Fruit fly (Drosophila melanogaster) whole organism, embryonic: Measurements from ENCODE around the gene Lamp1.

Experiments used
- Adf1 ChIP-seq: fragments of 200-800 bp; sonication (Bioruptor generic); IDR thresholded peaks from 2 replicates; pipeline ENCODE4 v1.3.6; 2022; ENCODE audit warnings: missing biosample characterization, missing genetic modification characterization
- Atf6 ChIP-seq: fragments of 200-800 bp; sonication (Bioruptor generic); IDR thresholded peaks from 2 replicates; pipeline ENCODE4 v1.3.6; 2022; ENCODE audit warnings: missing biosample characterization, missing genetic modification characterization
- B-H1 ChIP-seq: fragments of 200-800 bp; sonication (Bioruptor generic); IDR thresholded peaks from 3 replicates; pipeline ENCODE4 v1.3.6; 2022; ENCODE audit warnings: missing biosample characterization, missing genetic modification characterization
- CG10274 ChIP-seq: fragments of 200-800 bp; sonication (Bioruptor generic); optimal IDR thresholded peaks from 3 replicates; lab custom pipeline; 2017; ENCODE audit warnings: missing biosample characterization, mild to moderate bottlenecking, missing genetic modification characterization
- CG10366 ChIP-seq: fragments of 200-800 bp; sonication (Bioruptor generic); IDR thresholded peaks from 2 replicates; pipeline ENCODE4 v1.3.6; 2022; ENCODE audit warnings: missing biosample characterization, missing genetic modification characterization
- CG10431 ChIP-seq: fragments of 200-800 bp; sonication (Bioruptor generic); optimal IDR thresholded peaks from 3 replicates; lab custom pipeline; 2018; ENCODE audit warnings: missing biosample characterization, mild to moderate bottlenecking, missing genetic modification characterization
- CG10543 ChIP-seq: fragments of 200-800 bp; sonication (Bioruptor generic); optimal IDR thresholded peaks from 3 replicates; lab custom pipeline; 2017; ENCODE audit warnings: missing biosample characterization, mild to moderate bottlenecking, missing genetic modification characterization, moderate library complexity
- CG11696 ChIP-seq: fragments of 200-800 bp; sonication (Bioruptor generic); IDR thresholded peaks from 2 replicates; pipeline ENCODE4 v1.3.6; 2022; ENCODE audit warnings: missing biosample characterization, missing genetic modification characterization
- CG12391 ChIP-seq: fragments of 200-800 bp; sonication (Bioruptor generic); optimal IDR thresholded peaks from 3 replicates; lab custom pipeline; 2018; ENCODE audit warnings: missing biosample characterization, mild to moderate bottlenecking, missing genetic modification characterization, moderate library complexity
- CG14965 ChIP-seq: fragments of 200-800 bp; sonication (Bioruptor generic); optimal IDR thresholded peaks from 2 replicates; lab custom pipeline; 2016; ENCODE audit warnings: missing biosample characterization, missing genetic modification characterization, borderline replicate concordance
- CG1647 ChIP-seq: fragments of 200-800 bp; sonication (Bioruptor generic); optimal IDR thresholded peaks from 3 replicates; lab custom pipeline; 2016; ENCODE audit warnings: missing biosample characterization, missing genetic modification characterization
- CG17328 ChIP-seq: fragments of 200-800 bp; sonication (Bioruptor generic); IDR thresholded peaks from 2 replicates; pipeline ENCODE4 v1.3.6; 2022; ENCODE audit warnings: missing biosample characterization, missing genetic modification characterization
- CG17361 ChIP-seq: fragments of 200-800 bp; sonication (Bioruptor generic); IDR thresholded peaks from 3 replicates; pipeline ENCODE4 v1.3.6; 2022; ENCODE audit warnings: missing biosample characterization, missing genetic modification characterization
- CG18011 ChIP-seq: fragments of 200-800 bp; sonication (Bioruptor generic); optimal IDR thresholded peaks from 2 replicates; lab custom pipeline; 2017; ENCODE audit warnings: missing biosample characterization, missing genetic modification characterization, mild to moderate bottlenecking, moderate library complexity, missing genotype
- CG3726 ChIP-seq: fragments of 200-800 bp; sonication (Bioruptor generic); IDR thresholded peaks from 3 replicates; pipeline ENCODE4, ENCODE4 v1.3.6; 2022; ENCODE audit warnings: missing biosample characterization, missing genetic modification characterization
- CG3995 ChIP-seq: fragments of 200-800 bp; sonication (Bioruptor generic); optimal IDR thresholded peaks from 3 replicates; lab custom pipeline; 2016; ENCODE audit warnings: missing biosample characterization, missing genetic modification characterization
- CG4282 ChIP-seq: fragments of 200-800 bp; sonication (Bioruptor generic); optimal IDR thresholded peaks from 2 replicates; lab custom pipeline; 2016; ENCODE audit warnings: missing biosample characterization, missing genetic modification characterization
- CG43689 ChIP-seq: fragments of 200-800 bp; sonication (Bioruptor generic); IDR thresholded peaks from 2 replicates; pipeline ENCODE4 v1.3.6; 2022; ENCODE audit warnings: missing biosample characterization, missing genetic modification characterization
- CG4424 ChIP-seq: fragments of 200-800 bp; sonication (Bioruptor generic); optimal IDR thresholded peaks from 3 replicates; lab custom pipeline; 2016; ENCODE audit warnings: missing biosample characterization, missing genetic modification characterization
- CG6654 ChIP-seq: fragments of 200-800 bp; sonication (Bioruptor generic); optimal IDR thresholded peaks from 2 replicates; lab custom pipeline; 2017; ENCODE audit warnings: missing biosample characterization, mild to moderate bottlenecking, missing genetic modification characterization
- CG7556 ChIP-seq: fragments of 200-800 bp; sonication (Bioruptor generic); optimal IDR thresholded peaks from 2 replicates; lab custom pipeline; 2017; ENCODE audit warnings: missing biosample characterization, mild to moderate bottlenecking, missing genetic modification characterization
- Camta ChIP-seq: fragments of 200-800 bp; sonication (Bioruptor generic); optimal IDR thresholded peaks from 2 replicates; lab custom pipeline; 2016; ENCODE audit warnings: missing biosample characterization, missing genetic modification characterization
- D19A ChIP-seq: fragments of 200-800 bp; optimal IDR thresholded peaks from 3 replicates; lab custom pipeline; 2019; ENCODE audit warnings: missing biosample characterization, mild to moderate bottlenecking, missing genetic modification characterization, moderate library complexity
- Hmx ChIP-seq: fragments of 200-800 bp; sonication (Bioruptor generic); optimal IDR thresholded peaks from 2 replicates; lab custom pipeline; 2016; ENCODE audit warnings: missing biosample characterization, missing genetic modification characterization
- Nf-YC ChIP-seq: fragments of 200-800 bp; optimal IDR thresholded peaks from 3 replicates; lab custom pipeline; 2019; ENCODE audit warnings: missing biosample characterization, mild to moderate bottlenecking, missing genetic modification characterization, moderate library complexity
- Optix ChIP-seq: fragments of 200-800 bp; sonication (Bioruptor generic); IDR thresholded peaks from 3 replicates; pipeline ENCODE4 v1.3.6; 2022; ENCODE audit warnings: missing biosample characterization, missing genetic modification characterization
- Pdp1 ChIP-seq, 2 experiments: fragments of 200-800 bp; sonication (Bioruptor generic); optimal IDR thresholded peaks; 3 replicates each; lab custom pipeline; 2016; ENCODE audit warnings: missing biosample characterization in 2 of 2, missing genetic modification characterization in 2 of 2, mild to moderate bottlenecking in 1 of 2, moderate library complexity in 1 of 2
- ab ChIP-seq: fragments of 200-800 bp; sonication (Bioruptor generic); optimal IDR thresholded peaks from 2 replicates; lab custom pipeline; 2016; ENCODE audit warnings: missing biosample characterization, missing genetic modification characterization
- abd-A ChIP-seq: fragments of 200-800 bp; sonication (Bioruptor generic); optimal IDR thresholded peaks from 3 replicates; lab custom pipeline; 2019; ENCODE audit warnings: missing biosample characterization, mild to moderate bottlenecking, missing genetic modification characterization, moderate library complexity
- br ChIP-seq: fragments of >200 bp; optimal IDR thresholded peaks from 2 replicates; lab custom pipeline; 2017
- btn ChIP-seq: fragments of 200-800 bp; sonication (Bioruptor generic); optimal IDR thresholded peaks from 2 replicates; lab custom pipeline; 2016; ENCODE audit warnings: missing biosample characterization, missing genetic modification characterization
- caup ChIP-seq: fragments of 200-800 bp; sonication (Bioruptor generic); optimal IDR thresholded peaks from 3 replicates; lab custom pipeline; 2017; ENCODE audit warnings: missing biosample characterization, mild to moderate bottlenecking, missing genetic modification characterization, moderate library complexity; ENCODE audit not compliant: severe bottlenecking
- danr ChIP-seq: fragments of 200-800 bp; sonication (Bioruptor generic); IDR thresholded peaks from 2 replicates; pipeline ENCODE4 v1.3.6; 2022; ENCODE audit warnings: missing biosample characterization, missing genetic modification characterization
- dmrt99B ChIP-seq: fragments of 200-800 bp; sonication (Bioruptor generic); optimal IDR thresholded peaks from 2 replicates; lab custom pipeline; 2018; ENCODE audit warnings: missing biosample characterization, mild to moderate bottlenecking, missing genetic modification characterization, moderate library complexity
- fd3F ChIP-seq: fragments of 200-800 bp; sonication (Bioruptor generic); optimal IDR thresholded peaks from 2 replicates; lab custom pipeline; 2018; ENCODE audit warnings: missing biosample characterization, mild to moderate bottlenecking, missing genetic modification characterization, moderate library complexity
- gce ChIP-seq: fragments of 200-800 bp; sonication (Bioruptor generic); IDR thresholded peaks from 3 replicates; pipeline ENCODE4 v1.3.6; 2022; ENCODE audit warnings: missing biosample characterization, missing genetic modification characterization
- gsb-n ChIP-seq: fragments of 200-800 bp; sonication (Bioruptor generic); optimal IDR thresholded peaks from 3 replicates; lab custom pipeline; 2018; ENCODE audit warnings: missing biosample characterization, mild to moderate bottlenecking, missing genetic modification characterization
- ham ChIP-seq: fragments of 200-800 bp; sonication (Bioruptor generic); IDR thresholded peaks from 2 replicates; pipeline ENCODE4 v1.3.6; 2022; ENCODE audit warnings: missing biosample characterization, missing genetic modification characterization
- hkb ChIP-seq, 2 experiments: fragments of 200-800 bp in 1 of 2; fragments of >200 bp in 1 of 2; sonication (Bioruptor generic) in 1 of 2; IDR thresholded peaks in 1 of 2; optimal IDR thresholded peaks in 1 of 2; 2 replicates each; pipeline versions ENCODE4 v1.3.6 to Lab custom; 2017 to 2022; ENCODE audit warnings: missing biosample characterization in 1 of 2, missing genetic modification characterization in 1 of 2
- ken ChIP-seq: fragments of 200-800 bp; sonication (Bioruptor generic); IDR thresholded peaks from 3 replicates; pipeline ENCODE4 v1.3.6; 2022; ENCODE audit warnings: missing biosample characterization, missing genetic modification characterization
- oc ChIP-seq: fragments of 200-800 bp; sonication (Bioruptor generic); optimal IDR thresholded peaks from 2 replicates; lab custom pipeline; 2018; ENCODE audit warnings: missing biosample characterization, mild to moderate bottlenecking, missing genetic modification characterization, moderate library complexity
- p53 ChIP-seq: fragments of 200-800 bp; sonication (Bioruptor generic); optimal IDR thresholded peaks from 2 replicates; lab custom pipeline; 2016; ENCODE audit warnings: missing biosample characterization, missing genetic modification characterization
- pros ChIP-seq: fragments of 200-800 bp; sonication (Bioruptor generic); optimal IDR thresholded peaks from 3 replicates; lab custom pipeline; 2019; ENCODE audit warnings: missing biosample characterization, mild to moderate bottlenecking, missing genetic modification characterization, moderate library complexity
- rib ChIP-seq: fragments of 200-800 bp; sonication (Bioruptor generic); IDR thresholded peaks from 2 replicates; pipeline ENCODE4 v1.3.6; 2022; ENCODE audit warnings: missing biosample characterization, missing genetic modification characterization
- row ChIP-seq: fragments of 200-800 bp; sonication (Bioruptor generic); IDR thresholded peaks from 3 replicates; pipeline ENCODE4 v1.3.6; 2022; ENCODE audit warnings: missing biosample characterization, missing genetic modification characterization
- slou ChIP-seq: fragments of 200-800 bp; sonication (Bioruptor generic); optimal IDR thresholded peaks from 3 replicates; lab custom pipeline; 2016; ENCODE audit warnings: missing biosample characterization, missing genetic modification characterization
- so ChIP-seq: fragments of 200-800 bp; sonication (Bioruptor generic); IDR thresholded peaks from 3 replicates; pipeline ENCODE4 v1.3.6; 2022; ENCODE audit warnings: missing biosample characterization, missing genetic modification characterization
- tgo ChIP-seq: fragments of 200-800 bp; sonication (Bioruptor generic); IDR thresholded peaks from 3 replicates; pipeline ENCODE4 v1.3.6; 2022; ENCODE audit warnings: missing biosample characterization, missing genetic modification characterization
- trem ChIP-seq: fragments of 200-800 bp; optimal IDR thresholded peaks from 3 replicates; lab custom pipeline; 2019; ENCODE audit warnings: missing biosample characterization, mild to moderate bottlenecking, missing genetic modification characterization, moderate library complexity
- wek ChIP-seq: fragments of 200-800 bp; sonication (Bioruptor generic); optimal IDR thresholded peaks from 3 replicates; lab custom pipeline; 2018; ENCODE audit warnings: missing biosample characterization, mild to moderate bottlenecking, missing genetic modification characterization, moderate library complexity
- yki ChIP-seq: fragments of >200 bp; optimal IDR thresholded peaks from 3 replicates; lab custom pipeline; 2018
- zen ChIP-seq: fragments of 200-800 bp; sonication (Bioruptor generic); optimal IDR thresholded peaks from 3 replicates; lab custom pipeline; 2018; ENCODE audit warnings: missing biosample characterization, mild to moderate bottlenecking, missing genetic modification characterization, moderate library complexity

Lamp1 gene

dm6 chr2L:21573226-21573791, at the start of gene Lamp1 (continued):
- TF ChIP-seq slou (GFP tag; lab: Kevin White, UChicago): no peak
- no peak for TF ChIP-seq so
- no peak for TF ChIP-seq CG11696 (GFP tag; lab: Robert Waterston, UW)
- TF ChIP-seq br (lab: Kevin White, UChicago): no peak
- TF ChIP-seq fd3F (GFP tag; lab: Kevin White, UChicago): no peak
- TF ChIP-seq Hmx: no peak
- no peak for TF ChIP-seq CG17328 (GFP tag; lab: Robert Waterston, UW)
- TF ChIP-seq CG14965: no peak
- no peak for TF ChIP-seq Atf6
- no peak for TF ChIP-seq CG7556 (GFP tag; lab: Kevin White, UChicago)
- TF ChIP-seq CG43689: no peak
- no peak for TF ChIP-seq p53
- no peak for TF ChIP-seq CG4424 (GFP tag; lab: Kevin White, UChicago)
- TF ChIP-seq CG6654 (GFP tag; lab: Kevin White, UChicago): no peak
- TF ChIP-seq rib (GFP tag; lab: Robert Waterston, UW): no peak
- TF ChIP-seq danr: no peak
- no peak for TF ChIP-seq yki
- no peak for TF ChIP-seq Camta (GFP tag; lab: Kevin White, UChicago)
- no peak for TF ChIP-seq abd-A
- no peak for TF ChIP-seq wek (GFP tag; lab: Kevin White, UChicago)
- TF ChIP-seq Nf-YC (tag; lab: Kevin White, UChicago): peak; percentile 10
- TF ChIP-seq pros: no peak
- TF ChIP-seq gsb-n (tag; lab: Kevin White, UChicago): peak; percentile 58
- no peak for TF ChIP-seq Optix (GFP tag; lab: Robert Waterston, UW)
- TF ChIP-seq ab: no peak
- no peak for TF ChIP-seq CG1647 (GFP tag; lab: Kevin White, UChicago)
- no peak for TF ChIP-seq CG4282
- TF ChIP-seq hkb (optimal IDR thresholded peaks at IDR 0.05; lab: Kevin White, UChicago): no peak
- TF ChIP-seq hkb (GFP tag; IDR thresholded peaks at IDR 0.05; lab: Robert Waterston, UW): no peak
- TF ChIP-seq CG10366 (GFP tag; lab: Robert Waterston, UW): no peak
- no peak for TF ChIP-seq CG10274 (GFP tag; lab: Kevin White, UChicago)
- no peak for TF ChIP-seq CG3726 (GFP tag; lab: Robert Waterston, UW)
- TF ChIP-seq Adf1 (GFP tag; lab: Robert Waterston, UW): no peak
- no peak for TF ChIP-seq oc (tag; lab: Kevin White, UChicago)
- peak; percentile 68 for TF ChIP-seq CG12391 (tag; lab: Kevin White, UChicago)
- TF ChIP-seq ken (GFP tag; lab: Robert Waterston, UW): no peak
- peak; percentile 43 for TF ChIP-seq zen
- TF ChIP-seq row (GFP tag; lab: Robert Waterston, UW): peak; percentile 80
- TF ChIP-seq Pdp1 (GFP tag; optimal IDR thresholded peaks at IDR 0.05; lab: Kevin White, UChicago): peak in 1 of 2 experiments; percentile 28
- no peak for TF ChIP-seq CG18011 (GFP tag; lab: Kevin White, UChicago)
- TF ChIP-seq dmrt99B (tag; lab: Kevin White, UChicago): no peak
- TF ChIP-seq D19A (tag; lab: Kevin White, UChicago): peak; percentile 46
- no peak for TF ChIP-seq tgo
- TF ChIP-seq ham: no peak
- no peak for TF ChIP-seq btn (GFP tag; lab: Kevin White, UChicago)
- no peak for TF ChIP-seq CG10543 (GFP tag; lab: Kevin White, UChicago)
- peak; percentile 84 for TF ChIP-seq trem
- TF ChIP-seq CG10431 (GFP tag; lab: Kevin White, UChicago): no peak
- TF ChIP-seq gce: no peak
- TF ChIP-seq caup (GFP tag; lab: Kevin White, UChicago): peak; percentile 9
- peak; percentile 76 for TF ChIP-seq CG17361
- no peak for TF ChIP-seq CG3995
- TF ChIP-seq B-H1 (GFP tag; lab: Robert Waterston, UW): no peak
